Worm (Caenorhabditis elegans): ENCODE results near the gene pals-34.

pals-34 gene

ce11 chrV:7980370-7980987, 24.2 kb upstream of the pals-34 start:
- TF ChIP-seq unc-42 (tag; optimal IDR thresholded peaks at IDR 0.05) = peak; percentile 62
- TF ChIP-seq hlh-6 (tag; optimal IDR thresholded peaks at IDR 0.05) = no peak

ce11 chrV:7978798-7979197, 22.5 kb upstream of the pals-34 start:
- no peak for TF ChIP-seq hlh-15 (tag; optimal IDR thresholded peaks at IDR 0.05)
- TF ChIP-seq che-1 (tag; optimal IDR thresholded peaks at IDR 0.05) = no peak
- TF ChIP-seq K09A11.1 (tag; optimal IDR thresholded peaks at IDR 0.05; ENCODE audit: insufficient read depth) = no peak
- TF ChIP-seq elt-2 (tag; optimal IDR thresholded peaks at IDR 0.05) = peak; percentile 12
- TF ChIP-seq rnt-1 (tag; optimal IDR thresholded peaks at IDR 0.05) = no peak
- TF ChIP-seq madf-2 (tag; optimal IDR thresholded peaks at IDR 0.05) = peak; percentile 26
- TF ChIP-seq nfya-1 (tag; optimal IDR thresholded peaks at IDR 0.05) = peak; percentile 48
- TF ChIP-seq T23F11.4 (GFP tag; optimal IDR thresholded peaks at IDR 0.05) = peak; percentile 52
- peak; percentile 14 for TF ChIP-seq ceh-34 (tag; optimal IDR thresholded peaks at IDR 0.05)
- no peak for TF ChIP-seq sox-2 (GFP tag; IDR thresholded peaks at IDR 0.05)
- peak; percentile 11 for TF ChIP-seq ceh-18 (tag; optimal IDR thresholded peaks at IDR 0.05)
- no peak for TF ChIP-seq ceh-48 (tag; optimal IDR thresholded peaks at IDR 0.05)
- TF ChIP-seq gmeb-2 (tag; optimal IDR thresholded peaks at IDR 0.05) = no peak
- peak; percentile 69 for TF ChIP-seq ref-2 (tag; optimal IDR thresholded peaks at IDR 0.05)
- peak; percentile 39 for TF ChIP-seq ceh-31 (tag; optimal IDR thresholded peaks at IDR 0.05)
- peak; percentile 15 for TF ChIP-seq sdc-2 (tag; optimal IDR thresholded peaks at IDR 0.05)
- TF ChIP-seq hlh-6 (tag; optimal IDR thresholded peaks at IDR 0.05) = peak; percentile 28
- TF ChIP-seq ceh-2 (tag; optimal IDR thresholded peaks at IDR 0.05) = peak; percentile 15
- TF ChIP-seq odd-2 (tag; optimal IDR thresholded peaks at IDR 0.05) = no peak
- TF ChIP-seq C08G9.2 (tag; optimal IDR thresholded peaks at IDR 0.05) = no peak
- TF ChIP-seq K02D7.2 (tag; optimal IDR thresholded peaks at IDR 0.05) = no peak
- TF ChIP-seq tbx-2 (tag; optimal IDR thresholded peaks at IDR 0.05) = peak; percentile 37
- TF ChIP-seq ceh-24 (tag; optimal IDR thresholded peaks at IDR 0.05) = no peak
- no peak for TF ChIP-seq elt-4 (tag; optimal IDR thresholded peaks at IDR 0.05)

ce11 chrV:7977701-7978461, 21.6 kb upstream of the pals-34 start, which contains the start of gene let-413:
Gene let-413 (minus strand): TSS chrV:7977776.
- TF ChIP-seq che-1 (tag; optimal IDR thresholded peaks at IDR 0.05) = no peak
- TF ChIP-seq eyg-1 (tag; optimal IDR thresholded peaks at IDR 0.05) = no peak
- no peak for TF ChIP-seq pag-3 (tag; optimal IDR thresholded peaks at IDR 0.05; ENCODE audit: borderline replicate concordance)
- TF ChIP-seq hlh-8 (tag; optimal IDR thresholded peaks at IDR 0.05) = no peak
- TF ChIP-seq ceh-9 (tag; optimal IDR thresholded peaks at IDR 0.05) = no peak
- TF ChIP-seq ceh-2 (tag; optimal IDR thresholded peaks at IDR 0.05) = no peak
- no peak for TF ChIP-seq ceh-34 (tag; optimal IDR thresholded peaks at IDR 0.05)
- TF ChIP-seq ttx-3 (tag; optimal IDR thresholded peaks at IDR 0.05) = no peak
- no peak for TF ChIP-seq ceh-22 (tag; optimal IDR thresholded peaks at IDR 0.05)
- TF ChIP-seq elt-4 (tag; optimal IDR thresholded peaks at IDR 0.05) = no peak
- no peak for TF ChIP-seq dve-1 (tag; optimal IDR thresholded peaks at IDR 0.05)
- no peak for TF ChIP-seq unc-55 (GFP tag; optimal IDR thresholded peaks at IDR 0.05)
- TF ChIP-seq K09A11.1 (tag; optimal IDR thresholded peaks at IDR 0.05; ENCODE audit: insufficient read depth) = no peak
- no peak for TF ChIP-seq ceh-19 (GFP tag; optimal IDR thresholded peaks at IDR 0.05)
- TF ChIP-seq pax-1 (tag; optimal IDR thresholded peaks at IDR 0.05) = no peak
- peak; percentile 26 for TF ChIP-seq dmd-4 (tag; optimal IDR thresholded peaks at IDR 0.05; ENCODE audit: borderline replicate concordance)
- no peak for TF ChIP-seq ref-2 (tag; optimal IDR thresholded peaks at IDR 0.05)
- TF ChIP-seq npax-4 (tag; optimal IDR thresholded peaks at IDR 0.05) = no peak
- no peak for TF ChIP-seq pros-1 (tag; optimal IDR thresholded peaks at IDR 0.05)
- no peak for TF ChIP-seq K02D7.2 (tag; optimal IDR thresholded peaks at IDR 0.05)
- TF ChIP-seq elt-2 (tag; optimal IDR thresholded peaks at IDR 0.05) = peak; percentile 56
- TF ChIP-seq F13H6.1 (tag; optimal IDR thresholded peaks at IDR 0.05) = no peak
- no peak for TF ChIP-seq T23F11.4 (GFP tag; optimal IDR thresholded peaks at IDR 0.05)
- no peak for TF ChIP-seq Y22D7AL.16 (tag; optimal IDR thresholded peaks at IDR 0.05)
- TF ChIP-seq unc-42 (tag; optimal IDR thresholded peaks at IDR 0.05) = peak; percentile 20
- TF ChIP-seq tbx-7 (tag; optimal IDR thresholded peaks at IDR 0.05) = no peak
- peak; percentile 1 for TF ChIP-seq pqm-1 (tag; optimal IDR thresholded peaks at IDR 0.05)
- no peak for TF ChIP-seq ztf-16 (tag; optimal IDR thresholded peaks at IDR 0.05)
- no peak for TF ChIP-seq pha-4 (tag; optimal IDR thresholded peaks at IDR 0.05)
